Worm (Caenorhabditis elegans): Measurements from ENCODE around the gene ZC262.7.

DNA sequence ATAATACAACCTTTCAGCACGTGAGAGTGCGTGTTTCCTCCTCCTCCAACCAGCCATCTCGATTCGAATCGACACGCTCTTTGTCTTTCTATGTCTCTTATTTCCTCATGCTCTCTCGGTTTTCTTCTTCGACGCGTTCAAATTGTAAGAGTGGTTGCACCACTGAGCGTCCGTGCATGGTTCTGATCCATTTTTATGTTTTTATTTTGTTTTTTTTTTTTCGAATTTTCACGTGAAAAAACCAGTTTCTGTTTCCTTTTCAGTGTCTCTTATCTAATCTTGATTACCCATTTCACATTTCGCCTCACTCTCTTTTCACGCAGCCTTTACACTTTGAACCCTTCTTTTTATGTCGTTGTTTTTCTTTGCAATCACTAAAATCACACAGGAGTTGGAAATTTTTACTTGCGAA lies 26.7 kb upstream of the ZC262.7 start:
- TF ChIP-seq dao-5 (tag; optimal IDR thresholded peaks at IDR 0.05) (no peak), W03F9.2 (tag; optimal IDR thresholded peaks at IDR 0.05) (peak; percentile 26)
